Worm (Caenorhabditis elegans) whole organism, late embryonic: ENCODE data around the gene W10G6.1.

ENCODE experiments used
- C08G9.2 ChIP-seq: sonication (generic microtip); optimal IDR thresholded peaks from 2 replicates; lab custom pipeline; 2016; ENCODE audit warnings: mild to moderate bottlenecking, missing genetic modification characterization, moderate library complexity, missing compliant biosample characterization
- F13H6.1 ChIP-seq: sonication (generic microtip); optimal IDR thresholded peaks from 2 replicates; lab custom pipeline; 2016; ENCODE audit warnings: missing genetic modification characterization, missing compliant biosample characterization
- K09A11.1 ChIP-seq: sonication (generic microtip); optimal IDR thresholded peaks from 2 replicates; lab custom pipeline; 2017; ENCODE audit warnings: antibody characterized with exemption, mild to moderate bottlenecking, missing genetic modification characterization, missing compliant biosample characterization; ENCODE audit not compliant: insufficient read depth
- T23F11.4 ChIP-seq: fragments of 200-800 bp; sonication (Bioruptor generic); optimal IDR thresholded peaks from 2 replicates; lab custom pipeline; 2018; ENCODE audit warnings: mild to moderate bottlenecking, missing genetic modification characterization, missing compliant biosample characterization
- Y22D7AL.16 ChIP-seq: sonication (generic microtip); optimal IDR thresholded peaks from 2 replicates; lab custom pipeline; 2016; ENCODE audit warnings: missing genetic modification characterization, missing compliant biosample characterization
- ahr-1 ChIP-seq: sonication (generic microtip); optimal IDR thresholded peaks from 2 replicates; lab custom pipeline; 2016; ENCODE audit warnings: missing genetic modification characterization, missing compliant biosample characterization
- ama-1 ChIP-seq: fragments of 150-350 bp; optimal IDR thresholded peaks from 2 replicates; lab custom pipeline; 2014
- ceh-14 ChIP-seq: sonication (generic microtip); optimal IDR thresholded peaks from 2 replicates; lab custom pipeline; 2016; ENCODE audit warnings: missing genotype, missing genetic modification characterization, missing compliant biosample characterization
- ceh-19 ChIP-seq: fragments of 200-800 bp; sonication (Bioruptor generic); optimal IDR thresholded peaks from 2 replicates; lab custom pipeline; 2018; ENCODE audit warnings: mild to moderate bottlenecking, missing genetic modification characterization, missing compliant biosample characterization
- ceh-2 ChIP-seq: sonication (generic microtip); optimal IDR thresholded peaks from 2 replicates; lab custom pipeline; 2016; ENCODE audit warnings: missing genotype, missing genetic modification characterization, missing compliant biosample characterization
- ceh-22 ChIP-seq: sonication (generic microtip); optimal IDR thresholded peaks from 2 replicates; lab custom pipeline; 2017; ENCODE audit warnings: missing biosample characterization, missing genetic modification characterization
- ceh-24 ChIP-seq: sonication (generic microtip); optimal IDR thresholded peaks from 2 replicates; lab custom pipeline; 2016; ENCODE audit warnings: mild to moderate bottlenecking, missing genetic modification characterization, missing compliant biosample characterization
- ceh-30 ChIP-seq: fragments of 150-350 bp; optimal IDR thresholded peaks from 2 replicates; lab custom pipeline; 2014; ENCODE audit warnings: missing biosample characterization, missing genetic modification characterization
- ceh-45 ChIP-seq: fragments of 200-800 bp; sonication (Bioruptor generic); IDR thresholded peaks from 2 replicates; pipeline ENCODE4 v1.3.6; 2022; ENCODE audit warnings: missing genetic modification reagents, missing genetic modification characterization, missing compliant biosample characterization
- ceh-48 ChIP-seq: sonication (generic microtip); optimal IDR thresholded peaks from 2 replicates; lab custom pipeline; 2016; ENCODE audit warnings: missing genetic modification characterization, inconsistent platforms, missing compliant biosample characterization
- ceh-9 ChIP-seq: sonication (generic microtip); optimal IDR thresholded peaks from 2 replicates; lab custom pipeline; 2016; ENCODE audit warnings: mild to moderate bottlenecking, missing genetic modification characterization, inconsistent platforms, missing compliant biosample characterization
- che-1 ChIP-seq: sonication (generic microtip); optimal IDR thresholded peaks from 2 replicates; lab custom pipeline; 2016; ENCODE audit warnings: mild to moderate bottlenecking, missing genetic modification characterization, missing compliant biosample characterization
- dmd-4 ChIP-seq: sonication (generic microtip); optimal IDR thresholded peaks from 2 replicates; lab custom pipeline; 2016; ENCODE audit warnings: borderline replicate concordance, missing genetic modification characterization, missing compliant biosample characterization
- elt-2 ChIP-seq: sonication (generic microtip); optimal IDR thresholded peaks from 2 replicates; lab custom pipeline; 2016; ENCODE audit warnings: missing genetic modification reagents, missing genetic modification characterization, missing compliant biosample characterization
- elt-4 ChIP-seq: sonication (generic microtip); optimal IDR thresholded peaks from 2 replicates; lab custom pipeline; 2016; ENCODE audit warnings: missing genetic modification characterization, missing compliant biosample characterization
- ets-4 ChIP-seq: sonication (generic microtip); optimal IDR thresholded peaks from 2 replicates; lab custom pipeline; 2016; ENCODE audit warnings: missing genetic modification characterization, missing compliant biosample characterization
- eyg-1 ChIP-seq: sonication (generic microtip); optimal IDR thresholded peaks from 2 replicates; lab custom pipeline; 2016; ENCODE audit warnings: missing genotype, missing genetic modification characterization, missing compliant biosample characterization
- fax-1 ChIP-seq: sonication (generic microtip); optimal IDR thresholded peaks from 2 replicates; lab custom pipeline; 2016; ENCODE audit warnings: missing genotype, missing genetic modification characterization, missing compliant biosample characterization
- fkh-10 ChIP-seq: fragments of 150-350 bp; optimal IDR thresholded peaks from 2 replicates; lab custom pipeline; 2014; ENCODE audit warnings: missing biosample characterization, missing genetic modification reagents, missing genetic modification characterization
- fkh-6 ChIP-seq: sonication (generic microtip); optimal IDR thresholded peaks from 2 replicates; lab custom pipeline; 2016; ENCODE audit warnings: missing genetic modification characterization, missing compliant biosample characterization
- gmeb-2 ChIP-seq: sonication (generic microtip); optimal IDR thresholded peaks from 2 replicates; lab custom pipeline; 2016; ENCODE audit warnings: missing genetic modification characterization, inconsistent platforms, missing compliant biosample characterization
- hlh-15 ChIP-seq: sonication (generic microtip); optimal IDR thresholded peaks from 2 replicates; lab custom pipeline; 2016; ENCODE audit warnings: missing genetic modification characterization, missing compliant biosample characterization
- hlh-6 ChIP-seq: sonication (generic microtip); optimal IDR thresholded peaks from 2 replicates; lab custom pipeline; 2016; ENCODE audit warnings: missing genotype, missing genetic modification characterization, missing compliant biosample characterization
- lin-11 ChIP-seq: fragments of 200-800 bp; sonication (Bioruptor generic); optimal IDR thresholded peaks from 2 replicates; lab custom pipeline; 2018; ENCODE audit warnings: mild to moderate bottlenecking, missing genetic modification characterization, missing compliant biosample characterization
- mec-3 ChIP-seq: sonication (generic microtip); optimal IDR thresholded peaks from 2 replicates; lab custom pipeline; 2016; ENCODE audit warnings: borderline replicate concordance, missing genetic modification characterization, missing compliant biosample characterization
- nfya-1 ChIP-seq: sonication (generic microtip); optimal IDR thresholded peaks from 2 replicates; lab custom pipeline; 2017; ENCODE audit warnings: missing genetic modification characterization, mild to moderate bottlenecking, missing compliant biosample characterization, antibody characterized with exemption, moderate library complexity
- nhr-232 ChIP-seq: sonication (generic microtip); optimal IDR thresholded peaks from 2 replicates; lab custom pipeline; 2016; ENCODE audit warnings: missing genetic modification characterization, missing compliant biosample characterization
- pat-9 ChIP-seq: fragments of 200-800 bp; sonication (Bioruptor generic); optimal IDR thresholded peaks from 2 replicates; lab custom pipeline; 2018; ENCODE audit warnings: mild to moderate bottlenecking, missing genetic modification characterization, moderate library complexity, missing compliant biosample characterization
- pax-1 ChIP-seq: fragments of 150-350 bp; optimal IDR thresholded peaks from 2 replicates; lab custom pipeline; 2014; ENCODE audit warnings: missing biosample characterization, missing genetic modification characterization
- pha-2 ChIP-seq: sonication (generic microtip); optimal IDR thresholded peaks from 2 replicates; lab custom pipeline; 2017; ENCODE audit warnings: mild to moderate bottlenecking, missing genetic modification characterization, missing compliant biosample characterization
- pqm-1 ChIP-seq: sonication (generic microtip); optimal IDR thresholded peaks from 2 replicates; lab custom pipeline; 2016; ENCODE audit warnings: missing genetic modification characterization, missing compliant biosample characterization
- ref-2 ChIP-seq: sonication (generic microtip); optimal IDR thresholded peaks from 2 replicates; lab custom pipeline; 2016; ENCODE audit warnings: missing genetic modification characterization, missing compliant biosample characterization
- rnt-1 ChIP-seq: sonication (generic microtip); optimal IDR thresholded peaks from 2 replicates; lab custom pipeline; 2016; ENCODE audit warnings: missing genetic modification characterization, missing compliant biosample characterization
- sox-2 ChIP-seq: fragments of 200-800 bp; sonication (Bioruptor generic); IDR thresholded peaks from 2 replicates; pipeline ENCODE4 v1.3.6; 2022; ENCODE audit warnings: missing genetic modification reagents, missing genetic modification characterization, missing compliant biosample characterization
- tbx-7 ChIP-seq: sonication (generic microtip); optimal IDR thresholded peaks from 2 replicates; lab custom pipeline; 2016; ENCODE audit warnings: missing genotype, missing genetic modification characterization, missing compliant biosample characterization
- unc-42 ChIP-seq: sonication (generic microtip); optimal IDR thresholded peaks from 2 replicates; lab custom pipeline; 2016; ENCODE audit warnings: missing genotype, missing genetic modification characterization, missing compliant biosample characterization
- unc-55 ChIP-seq: sonication (generic microtip); optimal IDR thresholded peaks from 2 replicates; lab custom pipeline; 2017; ENCODE audit warnings: missing biosample characterization, missing genetic modification reagents, missing genetic modification characterization
- unc-86 ChIP-seq: sonication (generic microtip); optimal IDR thresholded peaks from 2 replicates; lab custom pipeline; 2016; ENCODE audit warnings: missing genetic modification characterization, missing compliant biosample characterization
- zip-5 ChIP-seq: sonication (generic microtip); optimal IDR thresholded peaks from 2 replicates; lab custom pipeline; 2016; ENCODE audit warnings: missing genetic modification characterization, missing compliant biosample characterization
- ztf-16 ChIP-seq: sonication (generic microtip); optimal IDR thresholded peaks from 2 replicates; lab custom pipeline; 2017; ENCODE audit warnings: missing genetic modification characterization, missing compliant biosample characterization

Gene W10G6.1

DNA sequence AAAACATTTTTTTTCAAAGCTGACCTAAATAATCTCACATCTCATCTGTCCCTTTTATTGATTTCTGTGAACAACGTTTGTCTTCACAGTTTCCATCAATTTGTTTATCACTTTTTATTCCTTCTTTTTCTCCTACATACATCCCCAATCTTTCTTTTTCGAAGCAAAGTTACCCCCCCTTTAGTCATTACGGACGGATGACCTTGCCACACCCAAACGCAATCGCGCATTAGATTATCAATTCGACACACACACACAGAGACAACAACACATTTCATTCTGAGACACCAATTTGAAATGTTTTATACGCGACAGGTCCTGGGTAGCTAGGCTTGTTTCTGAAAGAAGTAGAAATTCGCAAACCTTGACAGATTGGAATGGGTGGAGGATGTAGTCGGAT, 18.3 kb downstream of the W10G6.1 start:
- no peak for TF ChIP-seq hlh-6 (tag; lab: Kevin White, UChicago)
- TF ChIP-seq ama-1 (lab: Kevin White, UChicago): no peak
- no peak for TF ChIP-seq nfya-1 (tag; lab: Kevin White, UChicago)
- TF ChIP-seq fax-1 (tag; lab: Kevin White, UChicago): no peak
- TF ChIP-seq sox-2 (GFP tag; lab: Robert Waterston, UW): no peak
- TF ChIP-seq mec-3 (tag; lab: Kevin White, UChicago): no peak
- TF ChIP-seq ref-2 (tag; lab: Kevin White, UChicago): no peak
- TF ChIP-seq pax-1: no peak
- TF ChIP-seq ceh-48 (tag; lab: Kevin White, UChicago): no peak
- no peak for TF ChIP-seq unc-42 (tag; lab: Kevin White, UChicago)
- TF ChIP-seq ahr-1: no peak
- TF ChIP-seq, all 69 proteins: peak for 0

DNA sequence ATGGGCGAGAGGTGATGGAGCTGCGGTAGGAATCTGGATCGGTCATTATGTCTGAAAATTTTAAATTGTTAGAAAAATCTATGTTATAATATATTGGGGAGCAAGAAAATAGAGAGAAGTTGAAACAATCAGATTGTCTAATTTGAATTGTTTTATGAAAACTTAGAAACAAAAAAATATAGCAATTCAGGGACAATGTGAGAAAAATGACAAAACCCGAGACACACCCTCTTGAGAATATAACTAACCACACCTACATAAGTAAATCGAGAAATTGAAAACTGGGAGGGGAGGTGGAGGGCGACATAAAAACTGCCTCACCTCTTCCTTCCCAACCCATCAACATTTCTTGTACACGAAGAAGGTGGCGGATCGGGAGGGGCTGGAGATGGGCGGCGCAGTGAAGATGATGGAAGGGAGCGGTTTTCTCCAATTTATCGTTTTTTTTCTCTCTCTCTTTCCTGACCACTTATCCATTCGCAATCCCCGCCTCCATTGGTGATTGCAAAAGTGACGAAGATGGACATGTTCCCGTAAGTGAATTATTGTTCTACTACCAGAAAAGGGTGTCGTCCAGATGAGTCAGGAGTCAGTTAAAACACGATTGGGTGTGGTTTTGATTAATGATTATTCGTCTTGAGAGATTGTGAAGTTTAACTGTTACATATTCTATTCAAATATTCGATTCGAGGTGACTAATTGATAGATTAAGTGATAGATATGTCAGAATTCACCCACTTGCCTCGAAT, 20.8 kb downstream of the W10G6.1 start, which contains the start of gene mua-6:
mua-6 (minus strand) TSS at position 51 of the 749 bp plus-strand sequence.
- TF ChIP-seq lin-11: no peak
- TF ChIP-seq, all 69 proteins: peak for 0

DNA sequence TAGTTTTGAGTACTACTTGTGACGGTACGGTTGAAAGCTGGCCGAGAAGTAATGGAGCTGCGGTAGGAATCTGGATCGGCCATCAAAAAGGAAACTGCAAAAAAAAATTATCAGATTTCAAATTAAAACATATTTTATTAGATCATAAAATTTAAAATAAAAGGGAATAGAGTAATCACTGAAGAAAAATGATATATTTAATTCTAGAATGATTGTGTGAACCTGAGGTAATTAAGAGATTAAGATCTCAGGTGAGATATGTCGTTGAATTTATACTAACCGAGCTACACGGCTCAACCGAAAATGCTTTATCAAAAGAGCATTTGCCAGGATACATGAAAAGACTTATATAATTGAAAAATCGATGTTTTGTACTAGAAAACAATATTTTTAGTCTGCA, 25.0 kb downstream of the W10G6.1 start, which contains the start of gene ifa-3:
ifa-3 (minus strand) TSS at position 101 of the 400 bp plus-strand sequence.
- no peak for TF ChIP-seq Y22D7AL.16 (tag; lab: Kevin White, UChicago)
- no peak for TF ChIP-seq ceh-14 (tag; lab: Kevin White, UChicago)
- TF ChIP-seq rnt-1: no peak
- TF ChIP-seq tbx-7 (tag; lab: Kevin White, UChicago): no peak
- no peak for TF ChIP-seq che-1 (tag; lab: Kevin White, UChicago)
- TF ChIP-seq ref-2 (tag; lab: Kevin White, UChicago): no peak
- TF ChIP-seq, all 69 proteins: peak for 0

DNA sequence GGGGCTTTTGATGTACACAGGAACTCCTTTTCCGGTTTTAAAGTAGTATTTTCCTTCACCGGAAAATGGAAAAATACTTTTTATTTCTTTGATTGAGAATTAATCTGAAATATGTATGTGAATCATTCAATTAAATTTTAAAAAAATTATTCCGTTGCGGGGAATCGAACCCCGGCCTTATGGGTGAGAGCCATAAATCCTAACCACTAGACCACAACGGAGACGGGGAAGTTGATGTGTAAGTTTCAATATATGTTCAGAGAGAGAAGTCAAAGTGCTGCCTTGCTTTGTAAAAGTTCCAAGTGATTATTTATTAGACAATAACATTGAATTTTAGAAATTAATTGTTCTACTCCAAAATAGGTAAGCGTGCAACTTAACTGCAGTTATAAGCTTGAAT, 26.2 kb downstream of the W10G6.1 start:
- TF ChIP-seq ref-2 (tag; lab: Kevin White, UChicago) (no peak), pat-9 (tag; lab: Kevin White, UChicago) (no peak), unc-86 (tag; lab: Kevin White, UChicago) (no peak), ceh-22 (tag; lab: Kevin White, UChicago) (no peak), ceh-9 (tag; lab: Kevin White, UChicago) (no peak), tbx-7 (tag; lab: Kevin White, UChicago) (no peak), ets-4 (no peak), zip-5 (tag; lab: Kevin White, UChicago) (no peak), elt-2 (peak; percentile 5), C08G9.2 (tag; lab: Kevin White, UChicago) (no peak), nhr-232 (tag; lab: Kevin White, UChicago) (no peak), hlh-15 (no peak), gmeb-2 (tag; lab: Kevin White, UChicago) (peak; percentile 28), dmd-4 (tag; lab: Kevin White, UChicago) (no peak), unc-42 (tag; lab: Kevin White, UChicago) (no peak), ama-1 (lab: Kevin White, UChicago) (no peak), che-1 (tag; lab: Kevin White, UChicago) (peak; percentile 35), elt-4 (no peak), K09A11.1 (tag; lab: Kevin White, UChicago) (no peak), ceh-45 (GFP tag; lab: Robert Waterston, UW) (no peak), ceh-2 (no peak), ceh-14 (tag; lab: Kevin White, UChicago) (peak; percentile 47), fkh-6 (no peak), eyg-1 (tag; lab: Kevin White, UChicago) (no peak), ceh-19 (GFP tag; lab: Kevin White, UChicago) (no peak), T23F11.4 (GFP tag; lab: Kevin White, UChicago) (no peak), hlh-6 (tag; lab: Kevin White, UChicago) (no peak), pha-2 (no peak), pax-1 (no peak), unc-55 (GFP tag; lab: Kevin White, UChicago) (no peak), fax-1 (tag; lab: Kevin White, UChicago) (no peak), F13H6.1 (no peak), ceh-30 (tag; lab: Kevin White, UChicago) (no peak), ceh-24 (no peak), ztf-16 (tag; lab: Kevin White, UChicago) (peak; percentile 8), fkh-10 (GFP tag; lab: Kevin White, UChicago) (no peak), pqm-1 (no peak)
